Fruit fly (Drosophila melanogaster) whole organism, adult: ENCODE measurements around the gene Hsp67Ba.

ENCODE experiments used
- CG7045 ChIP-seq: fragments of 200-800 bp; sonication (Bioruptor generic); optimal IDR thresholded peaks from 2 replicates; lab custom pipeline; 2017; ENCODE audit warnings: missing biosample characterization, mild to moderate bottlenecking, missing genetic modification characterization
- cnc ChIP-seq, 2 experiments: fragments of >200 bp; optimal IDR thresholded peaks; 2 replicates each; lab custom pipeline; 2017
- kay ChIP-seq: fragments of 200-800 bp; sonication (Bioruptor generic); peaks from one replicate; lab custom pipeline; 2016; ENCODE audit warnings: missing biosample characterization, missing genetic modification characterization, borderline replicate concordance

DNA sequence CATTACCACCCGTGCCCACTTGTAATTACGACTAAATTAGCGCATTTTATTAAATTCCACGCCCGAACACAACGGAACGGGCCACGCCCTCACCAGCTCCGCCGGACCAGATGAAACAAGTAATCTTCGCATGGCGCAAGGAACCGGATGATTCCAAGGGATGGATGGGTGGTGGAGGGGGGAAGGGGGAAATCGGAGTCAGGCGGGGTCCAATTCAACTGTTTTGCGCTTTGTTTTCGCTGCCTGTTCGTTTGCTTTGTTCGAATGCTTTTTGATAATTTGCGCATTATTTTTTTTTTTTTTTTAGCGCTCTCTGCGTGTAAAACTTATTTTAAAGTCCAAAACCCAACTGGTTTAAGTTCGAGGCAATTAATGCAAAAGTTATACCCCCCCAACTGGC is 17.4 kb upstream of the Hsp67Ba start:
- TF ChIP-seq CG7045 (GFP tag; lab: Kevin White, UChicago) (no peak), kay (GFP tag; lab: Kevin White, UChicago) (no peak), cnc (optimal IDR thresholded peaks at IDR 0.05; lab: Kevin White, UChicago) (no peak)
